Fruit fly (Drosophila melanogaster) whole organism, pupa: ENCODE data around the gene CG5021.

Experiments
- CG10348 ChIP-seq: fragments of 200-800 bp; sonication (Bioruptor generic); IDR thresholded peaks from 2 replicates; pipeline ENCODE4 v1.3.6; 2022; ENCODE audit warnings: missing biosample characterization, missing genetic modification characterization
- CG12605 ChIP-seq: fragments of 200-800 bp; sonication (Bioruptor generic); IDR thresholded peaks from 2 replicates; pipeline ENCODE4 v1.3.6; 2022; ENCODE audit warnings: missing biosample characterization, missing genetic modification characterization
- CG15710 ChIP-seq: fragments of 200-800 bp; sonication (Bioruptor generic); optimal IDR thresholded peaks from 2 replicates; lab custom pipeline; 2018; ENCODE audit warnings: missing biosample characterization, mild to moderate bottlenecking, missing genetic modification characterization, moderate library complexity
- CG17806 ChIP-seq: fragments of 200-800 bp; sonication (Bioruptor generic); optimal IDR thresholded peaks from 2 replicates; lab custom pipeline; 2018; ENCODE audit warnings: missing biosample characterization, mild to moderate bottlenecking, missing genetic modification characterization, moderate library complexity
- CG34367 ChIP-seq: fragments of 200-800 bp; sonication (Bioruptor generic); optimal IDR thresholded peaks from 2 replicates; lab custom pipeline; 2018; ENCODE audit warnings: missing biosample characterization, mild to moderate bottlenecking, missing genetic modification characterization
- CG4496 ChIP-seq: fragments of 200-800 bp; sonication (Bioruptor generic); IDR thresholded peaks from 3 replicates; pipeline ENCODE4 v1.3.6; 2022; ENCODE audit warnings: missing biosample characterization, missing genetic modification characterization
- CG8159 ChIP-seq: fragments of 200-800 bp; sonication (Bioruptor generic); optimal IDR thresholded peaks from 3 replicates; lab custom pipeline; 2018; ENCODE audit warnings: missing biosample characterization, mild to moderate bottlenecking, missing genetic modification characterization, moderate library complexity
- CG8301 ChIP-seq: fragments of 200-800 bp; sonication (Bioruptor generic); optimal IDR thresholded peaks from 2 replicates; lab custom pipeline; 2018; ENCODE audit warnings: missing biosample characterization, mild to moderate bottlenecking, missing genetic modification characterization
- CG9948 ChIP-seq: fragments of 200-800 bp; sonication (Bioruptor generic); optimal IDR thresholded peaks from 2 replicates; lab custom pipeline; 2018; ENCODE audit warnings: missing biosample characterization, mild to moderate bottlenecking, missing genetic modification characterization, moderate library complexity
- D1 ChIP-seq: fragments of 200-800 bp; sonication (Bioruptor generic); optimal IDR thresholded peaks from 2 replicates; lab custom pipeline; 2018; ENCODE audit warnings: missing biosample characterization, mild to moderate bottlenecking, missing genetic modification characterization, moderate library complexity
- EcR ChIP-seq: fragments of 200-800 bp; sonication (Bioruptor generic); optimal IDR thresholded peaks from 3 replicates; lab custom pipeline; 2019; ENCODE audit warnings: missing biosample characterization, missing genetic modification characterization, mild to moderate bottlenecking, moderate library complexity, missing genetic modification reagents
- Ets98B ChIP-seq: fragments of 200-800 bp; sonication (Bioruptor generic); IDR thresholded peaks from 2 replicates; pipeline ENCODE4 v1.3.6; 2022; ENCODE audit warnings: missing biosample characterization, missing genetic modification characterization
- Pif1A ChIP-seq: fragments of 200-800 bp; sonication (Bioruptor generic); optimal IDR thresholded peaks from 3 replicates; lab custom pipeline; 2016; ENCODE audit warnings: missing biosample characterization, missing genetic modification characterization
- Pif1B ChIP-seq: fragments of 200-800 bp; sonication (Bioruptor generic); optimal IDR thresholded peaks from 3 replicates; lab custom pipeline; 2016; ENCODE audit warnings: missing biosample characterization, missing genetic modification characterization
- Snoo ChIP-seq: fragments of 200-800 bp; sonication (Bioruptor generic); optimal IDR thresholded peaks from 3 replicates; lab custom pipeline; 2017; ENCODE audit warnings: missing biosample characterization, mild to moderate bottlenecking, missing genetic modification characterization, inconsistent platforms
- fd96Ca ChIP-seq: fragments of 200-800 bp; sonication (Bioruptor generic); IDR thresholded peaks from 3 replicates; pipeline ENCODE4 v1.3.6; 2022; ENCODE audit warnings: missing biosample characterization, missing genetic modification characterization
- gl ChIP-seq: fragments of 200-800 bp; sonication (Bioruptor generic); optimal IDR thresholded peaks from 2 replicates; lab custom pipeline; 2018; ENCODE audit warnings: missing biosample characterization, mild to moderate bottlenecking, missing genetic modification characterization
- rn ChIP-seq: fragments of 200-800 bp; sonication (Bioruptor generic); IDR thresholded peaks from 2 replicates; pipeline ENCODE4 v1.3.6; 2022; ENCODE audit warnings: missing biosample characterization, missing genetic modification characterization

The CG5021 gene

dm6 chr3L:9013745-9014144 is 47.1 kb downstream of the CG5021 start:
- no peak for TF ChIP-seq CG10348 (GFP tag; lab: Robert Waterston, UW)
- TF ChIP-seq Pif1A (GFP tag; lab: Kevin White, UChicago), result no peak
- no peak for TF ChIP-seq CG17806 (tag; lab: Kevin White, UChicago)
- no peak for TF ChIP-seq CG8301 (tag; lab: Kevin White, UChicago)
- TF ChIP-seq CG9948, result no peak
- no peak for TF ChIP-seq Pif1B (GFP tag; lab: Kevin White, UChicago)
- no peak for TF ChIP-seq fd96Ca (GFP tag; lab: Robert Waterston, UW)
- TF ChIP-seq rn, result no peak
- no peak for TF ChIP-seq gl
- no peak for TF ChIP-seq Snoo (tag; lab: Kevin White, UChicago)
- no peak for TF ChIP-seq D1 (tag; lab: Kevin White, UChicago)
- no peak for TF ChIP-seq CG8159 (tag; lab: Kevin White, UChicago)
- TF ChIP-seq CG12605, result no peak

DNA sequence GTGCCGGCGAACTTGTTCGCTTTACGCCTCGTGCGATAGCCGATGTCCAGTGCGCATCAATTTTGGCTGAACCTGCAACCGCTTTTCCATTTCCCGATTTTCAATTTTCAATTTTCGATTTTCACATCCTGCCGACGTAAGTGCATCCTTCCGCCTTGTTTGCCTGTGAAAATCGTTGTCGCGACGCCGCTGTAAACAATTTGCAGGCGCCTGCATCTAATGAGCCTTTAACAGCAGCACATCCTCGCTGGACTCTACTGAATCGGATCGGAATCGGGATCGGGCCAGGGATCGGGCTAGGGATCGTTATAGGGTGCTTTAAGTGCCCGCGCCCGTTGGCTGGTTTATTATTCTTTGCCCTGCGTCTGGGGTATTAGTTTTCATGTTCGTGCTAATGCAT is 50.8 kb downstream of the CG5021 start:
- TF ChIP-seq CG8301 (tag; lab: Kevin White, UChicago), result no peak
- no peak for TF ChIP-seq Snoo (tag; lab: Kevin White, UChicago)
- no peak for TF ChIP-seq CG34367
- no peak for TF ChIP-seq rn
- no peak for TF ChIP-seq EcR (GFP tag; lab: Kevin White, UChicago)
- TF ChIP-seq Ets98B (GFP tag; lab: Robert Waterston, UW), result no peak
- TF ChIP-seq CG4496 (GFP tag; lab: Robert Waterston, UW), result no peak
- TF ChIP-seq Pif1A (GFP tag; lab: Kevin White, UChicago), result no peak
- TF ChIP-seq CG15710 (tag; lab: Kevin White, UChicago), result no peak
